Worm (Caenorhabditis elegans) whole organism, early embryonic: ENCODE results near the gene C35D10.1.

ENCODE experiments used
- aly-1 ChIP-seq: sonication (generic microtip); optimal IDR thresholded peaks from 2 replicates; lab custom pipeline; 2016; ENCODE audit warnings: missing genetic modification characterization, missing compliant biosample characterization
- ama-1 ChIP-seq: fragments of 150-350 bp; optimal IDR thresholded peaks from 2 replicates; lab custom pipeline; 2014
- ceh-13 ChIP-seq: fragments of 200-800 bp; sonication (Bioruptor generic); optimal IDR thresholded peaks from 2 replicates; lab custom pipeline; 2018; ENCODE audit warnings: mild to moderate bottlenecking, missing genetic modification characterization, missing compliant biosample characterization
- ceh-36 ChIP-seq: sonication (generic microtip); optimal IDR thresholded peaks from 2 replicates; lab custom pipeline; 2016; ENCODE audit warnings: missing genetic modification characterization, inconsistent platforms, missing compliant biosample characterization
- ets-7 ChIP-seq: sonication (generic microtip); optimal IDR thresholded peaks from 2 replicates; lab custom pipeline; 2016; ENCODE audit warnings: missing genotype, missing genetic modification characterization, missing compliant biosample characterization
- flt-1 ChIP-seq: fragments of 200-800 bp; sonication (Bioruptor generic); IDR thresholded peaks from 2 replicates; pipeline ENCODE4 v1.3.6; 2022; ENCODE audit warnings: missing genetic modification characterization, missing compliant biosample characterization
- hmg-4 ChIP-seq: fragments of 200-800 bp; sonication (Bioruptor generic); optimal IDR thresholded peaks from 2 replicates; lab custom pipeline; 2018; ENCODE audit warnings: mild to moderate bottlenecking, missing genetic modification characterization, missing compliant biosample characterization
- sea-1 ChIP-seq: fragments of 200-800 bp; sonication (Bioruptor generic); conservative IDR thresholded peaks from 2 replicates; pipeline ENCODE4 v1.3.6; 2022; ENCODE audit warnings: missing genetic modification characterization, missing compliant biosample characterization
- tbx-11 ChIP-seq: fragments of 200-800 bp; sonication (Bioruptor generic); IDR thresholded peaks from 2 replicates; pipeline ENCODE4 v1.3.6; 2022; ENCODE audit warnings: missing genetic modification characterization, missing compliant biosample characterization

DNA sequence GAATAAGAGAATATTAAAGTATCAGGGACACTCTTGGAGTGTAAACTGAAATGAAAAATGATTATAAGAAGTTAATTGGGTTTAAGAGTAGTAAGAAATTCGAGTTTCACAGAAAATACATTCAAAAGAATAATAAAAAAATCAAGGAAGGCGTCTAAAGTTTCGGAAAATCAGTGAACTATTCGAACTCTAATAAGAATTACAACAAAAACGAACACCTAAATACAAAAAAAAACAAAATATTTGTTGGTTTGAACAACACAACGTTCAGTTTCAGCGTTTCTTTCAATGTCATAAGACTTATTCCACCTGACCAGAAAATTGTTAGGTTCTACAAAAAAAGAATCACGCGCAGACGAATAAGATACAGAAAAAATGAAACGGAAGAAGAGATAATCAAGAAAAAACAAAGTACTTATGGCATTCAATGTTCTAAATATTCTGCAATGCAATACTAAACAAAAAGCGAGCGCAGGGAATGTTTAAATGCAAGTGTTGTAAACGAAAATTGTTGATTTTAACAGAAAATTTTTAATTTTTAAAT lies 19.6 kb downstream of the C35D10.1 start, which contains the start of gene nhl-2:
- no peak for TF ChIP-seq ama-1 (lab: Kevin White, UChicago)
- no peak for TF ChIP-seq ets-7 (tag; lab: Kevin White, UChicago)
- TF ChIP-seq flt-1 (GFP tag; lab: Robert Waterston, UW) = no peak
- no peak for TF ChIP-seq hmg-4 (GFP tag; lab: Kevin White, UChicago)
- TF ChIP-seq ceh-13 (GFP tag; lab: Kevin White, UChicago) = no peak
- no peak for TF ChIP-seq ceh-36 (tag; lab: Kevin White, UChicago)
- TF ChIP-seq tbx-11 = no peak
- no peak for TF ChIP-seq sea-1 (GFP tag; lab: Robert Waterston, UW)
- TF ChIP-seq aly-1 (tag; lab: Kevin White, UChicago) = no peak
